Worm (Caenorhabditis elegans) whole organism, L4 larva: Measurements from ENCODE around the gene hpo-31.

Source experiments
- D1046.2 ChIP-seq: fragments of 200-800 bp; sonication (Bioruptor generic); IDR thresholded peaks from 2 replicates; pipeline ENCODE4 v1.3.6; 2022; ENCODE audit warnings: missing genetic modification characterization, missing compliant biosample characterization
- F37D6.2 ChIP-seq: sonication (generic microtip); optimal IDR thresholded peaks from 2 replicates; lab custom pipeline; 2016; ENCODE audit warnings: mild to moderate bottlenecking, missing genetic modification characterization, missing compliant biosample characterization
- F44E2.7 ChIP-seq: fragments of 200-800 bp; sonication (Bioruptor generic); IDR thresholded peaks from 2 replicates; pipeline ENCODE4 v2.1.2; 2022; ENCODE audit warnings: missing genetic modification characterization, missing compliant biosample characterization
- R02D3.7 ChIP-seq: fragments of 150-350 bp; sonication (generic microtip); optimal IDR thresholded peaks from 3 replicates; lab custom pipeline; 2014; ENCODE audit warnings: missing biosample characterization, missing genetic modification characterization
- T20F7.1 ChIP-seq: fragments of 200-800 bp; sonication (Bioruptor generic); optimal IDR thresholded peaks from 2 replicates; lab custom pipeline; 2018; ENCODE audit warnings: mild to moderate bottlenecking, missing genetic modification characterization, missing compliant biosample characterization
- Y5F2A.4 ChIP-seq: fragments of 200-800 bp; sonication (Bioruptor generic); optimal IDR thresholded peaks from 2 replicates; lab custom pipeline; 2018; ENCODE audit warnings: mild to moderate bottlenecking, missing genetic modification characterization, missing compliant biosample characterization
- aha-1 ChIP-seq: fragments of 150-350 bp; peaks from one replicate; lab custom pipeline; 2014; ENCODE audit warnings: missing biosample characterization, missing genetic modification characterization
- aly-2 ChIP-seq: sonication (generic microtip); optimal IDR thresholded peaks from 2 replicates; lab custom pipeline; 2018; ENCODE audit warnings: missing biosample characterization, missing genetic modification characterization
- arid-1 ChIP-seq: fragments of 200-800 bp; sonication (Bioruptor generic); conservative IDR thresholded peaks from 2 replicates; pipeline ENCODE4 v1.3.6; 2022; ENCODE audit warnings: missing genetic modification reagents, missing genetic modification characterization, missing compliant biosample characterization
- ceh-20 ChIP-seq: fragments of 200-800 bp; sonication (Bioruptor generic); IDR thresholded peaks from 2 replicates; pipeline ENCODE4 v1.3.6; 2022; ENCODE audit warnings: missing genetic modification reagents, missing genetic modification characterization, missing compliant biosample characterization
- ceh-28 ChIP-seq: fragments of 150-350 bp; optimal IDR thresholded peaks from 2 replicates; lab custom pipeline; 2014; ENCODE audit warnings: missing biosample characterization, missing genetic modification reagents, missing genetic modification characterization
- ceh-44 ChIP-seq: fragments of 200-800 bp; sonication (Bioruptor generic); IDR thresholded peaks from 2 replicates; pipeline ENCODE4 v1.3.6; 2022; ENCODE audit warnings: missing genetic modification reagents, missing genetic modification characterization, missing compliant biosample characterization
- ceh-62 ChIP-seq: sonication (generic microtip); optimal IDR thresholded peaks from 2 replicates; lab custom pipeline; 2017; ENCODE audit warnings: missing biosample characterization, missing genetic modification characterization
- ces-1 ChIP-seq: fragments of 150-350 bp; sonication (generic microtip); optimal IDR thresholded peaks from 4 replicates; lab custom pipeline; 2014; ENCODE audit warnings: missing biosample characterization, missing genetic modification reagents, missing genetic modification characterization
- ctbp-1 ChIP-seq: fragments of 200-800 bp; sonication (Bioruptor generic); IDR thresholded peaks from 2 replicates; pipeline ENCODE4 v1.3.6; 2022; ENCODE audit warnings: missing genetic modification reagents, missing genetic modification characterization, missing compliant biosample characterization
- daf-12 ChIP-seq: fragments of 150-350 bp; optimal IDR thresholded peaks from 2 replicates; lab custom pipeline; 2014; ENCODE audit warnings: missing biosample characterization, missing genetic modification reagents, missing genetic modification characterization
- daf-16 ChIP-seq, 3 experiments: sonication (generic microtip); optimal IDR thresholded peaks; 2 replicates each; lab custom pipeline; 2016 to 2017; ENCODE audit warnings: missing genetic modification characterization in 3 of 3, missing genetic modification reagents in 3 of 3, mild to moderate bottlenecking in 2 of 3, missing compliant biosample characterization in 2 of 3, missing biosample characterization in 1 of 3, moderate library complexity in 1 of 3
- dmd-6 ChIP-seq: fragments of 200-800 bp; sonication (Bioruptor generic); IDR thresholded peaks from 2 replicates; pipeline ENCODE4 v1.3.6; 2022; ENCODE audit warnings: missing genetic modification reagents, missing genetic modification characterization, missing compliant biosample characterization
- dmd-8 ChIP-seq: fragments of 200-800 bp; sonication (Bioruptor generic); IDR thresholded peaks from 2 replicates; pipeline ENCODE4 v1.3.6; 2022; ENCODE audit warnings: missing genetic modification characterization, missing compliant biosample characterization
- egl-43 ChIP-seq: fragments of 200-800 bp; sonication (Bioruptor generic); IDR thresholded peaks from 2 replicates; pipeline ENCODE4 v1.3.6; 2022; ENCODE audit warnings: missing genetic modification reagents, missing genetic modification characterization, missing compliant biosample characterization
- hif-1 ChIP-seq, 2 experiments: sonication (generic microtip); optimal IDR thresholded peaks; 2 replicates each; lab custom pipeline; 2016 to 2017; ENCODE audit warnings: missing compliant biosample characterization in 2 of 2, missing genetic modification characterization in 2 of 2, missing genetic modification reagents in 2 of 2, missing genotype in 2 of 2, mild to moderate bottlenecking in 1 of 2
- hlh-11 ChIP-seq: fragments of 200-800 bp; sonication (Bioruptor generic); optimal IDR thresholded peaks from 2 replicates; lab custom pipeline; 2018; ENCODE audit warnings: mild to moderate bottlenecking, missing genetic modification characterization, missing compliant biosample characterization
- hlh-30 ChIP-seq: sonication (generic microtip); optimal IDR thresholded peaks from 2 replicates; lab custom pipeline; 2017; ENCODE audit warnings: antibody characterized with exemption, mild to moderate bottlenecking, missing genetic modification characterization, missing compliant biosample characterization; ENCODE audit not compliant: insufficient read depth
- lim-7 ChIP-seq: fragments of 200-800 bp; sonication (Bioruptor generic); IDR thresholded peaks from 2 replicates; pipeline ENCODE4 v1.3.6; 2022; ENCODE audit warnings: missing genetic modification characterization, missing compliant biosample characterization
- lin-1 ChIP-seq: fragments of 200-800 bp; sonication (Bioruptor generic); IDR thresholded peaks from 2 replicates; pipeline ENCODE4 v1.3.6; 2022; ENCODE audit warnings: missing genetic modification reagents, missing genetic modification characterization, missing compliant biosample characterization
- lin-13 ChIP-seq: fragments of 150-350 bp; optimal IDR thresholded peaks from 2 replicates; lab custom pipeline; 2014; ENCODE audit warnings: missing biosample characterization, missing genetic modification reagents, missing genetic modification characterization
- lin-38 ChIP-seq: fragments of 200-800 bp; sonication (Bioruptor generic); IDR thresholded peaks from 2 replicates; pipeline ENCODE4 v1.3.6; 2022; ENCODE audit warnings: missing genetic modification reagents, missing genetic modification characterization, missing compliant biosample characterization
- lin-39 ChIP-seq: fragments of 150-350 bp; optimal IDR thresholded peaks from 2 replicates; lab custom pipeline; 2014; ENCODE audit warnings: missing biosample characterization, missing genetic modification reagents, missing genetic modification characterization
- lsy-2 ChIP-seq, 2 experiments: fragments of 150-350 bp in 1 of 2; sonication (generic microtip) in 1 of 2; optimal IDR thresholded peaks; 2 replicates each; lab custom pipeline; 2014 to 2017; ENCODE audit warnings: missing biosample characterization in 2 of 2, missing genetic modification characterization in 2 of 2
- mdt-29 ChIP-seq: fragments of 200-800 bp; sonication (Bioruptor generic); IDR thresholded peaks from 2 replicates; pipeline ENCODE4 v1.3.6; 2022; ENCODE audit warnings: missing genetic modification reagents, missing genetic modification characterization, missing compliant biosample characterization
- mes-2 ChIP-seq: sonication (generic microtip); optimal IDR thresholded peaks from 2 replicates; lab custom pipeline; 2016; ENCODE audit warnings: missing genotype, mild to moderate bottlenecking, missing genetic modification characterization, missing compliant biosample characterization; ENCODE audit not compliant: poor library complexity, severe bottlenecking
- mxl-3 ChIP-seq: fragments of 200-800 bp; sonication (Bioruptor generic); optimal IDR thresholded peaks from 2 replicates; lab custom pipeline; 2018; ENCODE audit warnings: mild to moderate bottlenecking, missing genetic modification characterization, missing compliant biosample characterization
- nhr-11 ChIP-seq: fragments of 150-350 bp; optimal IDR thresholded peaks from 2 replicates; lab custom pipeline; 2014; ENCODE audit warnings: missing biosample characterization, missing genetic modification characterization
- nhr-111 ChIP-seq: fragments of 200-800 bp; sonication (Bioruptor generic); optimal IDR thresholded peaks from 2 replicates; lab custom pipeline; 2018; ENCODE audit warnings: mild to moderate bottlenecking, missing genetic modification characterization, missing compliant biosample characterization
- nhr-25 ChIP-seq: sonication (generic microtip); optimal IDR thresholded peaks from 2 replicates; lab custom pipeline; 2017; ENCODE audit warnings: missing genetic modification characterization, mild to moderate bottlenecking, missing compliant biosample characterization, antibody characterized with exemption, moderate library complexity, borderline replicate concordance; ENCODE audit not compliant: insufficient read depth
- nhr-28 ChIP-seq: fragments of 150-350 bp; optimal IDR thresholded peaks from 2 replicates; lab custom pipeline; 2014; ENCODE audit warnings: missing biosample characterization, missing genetic modification characterization
- nhr-6 ChIP-seq: fragments of 150-350 bp; optimal IDR thresholded peaks from 2 replicates; lab custom pipeline; 2014; ENCODE audit warnings: missing biosample characterization, missing genetic modification characterization
- nhr-77 ChIP-seq: fragments of 150-350 bp; optimal IDR thresholded peaks from 2 replicates; lab custom pipeline; 2014; ENCODE audit warnings: missing biosample characterization, missing genetic modification characterization
- php-3 ChIP-seq: fragments of 200-800 bp; sonication (Bioruptor generic); IDR thresholded peaks from 2 replicates; pipeline ENCODE4 v1.3.6; 2022; ENCODE audit warnings: missing genetic modification reagents, missing genetic modification characterization, missing compliant biosample characterization
- sdz-12 ChIP-seq: fragments of 200-800 bp; sonication (Bioruptor generic); optimal IDR thresholded peaks from 2 replicates; lab custom pipeline; 2018; ENCODE audit warnings: mild to moderate bottlenecking, missing genetic modification characterization, missing compliant biosample characterization
- set-16 ChIP-seq: fragments of 200-800 bp; sonication (Bioruptor generic); IDR thresholded peaks from 2 replicates; pipeline ENCODE4 v1.3.6; 2022; ENCODE audit warnings: missing genetic modification reagents, missing genetic modification characterization, missing compliant biosample characterization
- unc-39 ChIP-seq: sonication (generic microtip); optimal IDR thresholded peaks from 2 replicates; lab custom pipeline; 2017; ENCODE audit warnings: missing biosample characterization, missing genetic modification characterization
- unc-62 ChIP-seq, 3 experiments: fragments of 150-350 bp in 1 of 3; sonication (generic microtip); optimal IDR thresholded peaks in 2 of 3; peaks in 1 of 3; 1 replicate in 1 of 3; 2 replicates in 2 of 3; lab custom pipeline; 2014 to 2017; ENCODE audit warnings: missing biosample characterization in 3 of 3, missing genetic modification characterization in 3 of 3, missing genetic modification reagents in 3 of 3, missing genotype in 1 of 3
- zip-2 ChIP-seq: fragments of 150-350 bp; optimal IDR thresholded peaks from 2 replicates; lab custom pipeline; 2014; ENCODE audit warnings: missing biosample characterization, missing genetic modification characterization
- ztf-11 ChIP-seq: fragments of 150-350 bp; optimal IDR thresholded peaks from 2 replicates; lab custom pipeline; 2014; ENCODE audit warnings: missing biosample characterization, missing genetic modification characterization
- ztf-7 ChIP-seq: fragments of 150-350 bp; optimal IDR thresholded peaks from 2 replicates; lab custom pipeline; 2014; ENCODE audit warnings: missing biosample characterization, missing genetic modification characterization

hpo-31 gene

ce11 chrV:13803902-13804301 lies 18.9 kb upstream of the hpo-31 start, which contains the start of gene swan-2:
Gene swan-2 (minus strand): TSS chrV:13804281.
- TF ChIP-seq unc-62 (GFP tag; optimal IDR thresholded peaks at IDR 0.05 in 1 of 2; lab: Kevin White, UChicago) (peak in 1 of 2 experiments; percentile 82), unc-62 (tag; optimal IDR thresholded peaks at IDR 0.05; lab: Kevin White, UChicago) (no peak), ceh-62 (no peak), set-16 (GFP tag; lab: Robert Waterston, UW) (peak; percentile 77), hlh-30 (tag; lab: Kevin White, UChicago) (peak; percentile 36)

ce11 chrV:13807232-13807631 lies 15.6 kb upstream of the hpo-31 start, which contains the start of gene swan-1:
Gene swan-1 (minus strand): TSS chrV:13807237.
- TF ChIP-seq F44E2.7 (GFP tag; lab: Robert Waterston, UW) (no peak), lin-13 (GFP tag; lab: Kevin White, UChicago) (no peak), egl-43 (GFP tag; lab: Robert Waterston, UW) (no peak), arid-1 (GFP tag; lab: Robert Waterston, UW) (no peak), nhr-6 (no peak), daf-12 (tag; lab: Kevin White, UChicago) (no peak), dmd-8 (no peak), F37D6.2 (tag; lab: Kevin White, UChicago) (no peak), ztf-7 (no peak), lin-38 (GFP tag; lab: Robert Waterston, UW) (no peak), mes-2 (tag; lab: Kevin White, UChicago) (no peak), aly-2 (no peak), ces-1 (no peak), daf-16 (GFP tag; optimal IDR thresholded peaks at IDR 0.05; lab: Kevin White, UChicago) (peak in 1 of 2 experiments; percentile 3), daf-16 (tag; optimal IDR thresholded peaks at IDR 0.05; lab: Kevin White, UChicago) (no peak), lim-7 (no peak), sdz-12 (GFP tag; lab: Kevin White, UChicago) (no peak), hlh-11 (tag; lab: Kevin White, UChicago) (peak; percentile 1), lsy-2 (tag; optimal IDR thresholded peaks at IDR 0.05; lab: Kevin White, UChicago) (peak in 1 of 2 experiments; percentile 9), Y5F2A.4 (no peak), D1046.2 (GFP tag; lab: Robert Waterston, UW) (no peak), mdt-29 (GFP tag; lab: Robert Waterston, UW) (no peak), lin-1 (GFP tag; lab: Robert Waterston, UW) (no peak), zip-2 (tag; lab: Kevin White, UChicago) (no peak), ztf-11 (no peak)

- TF ChIP-seq mes-2 (tag; lab: Kevin White, UChicago): peak; percentile 75
- no peak for TF ChIP-seq unc-39 (tag; lab: Kevin White, UChicago)
- TF ChIP-seq ceh-44: no peak
- peak; percentile 66 for TF ChIP-seq nhr-28 (tag; lab: Kevin White, UChicago)
- no peak for TF ChIP-seq R02D3.7 (tag; lab: Kevin White, UChicago)
- 0 out of 2 replicates have a peak, but pooled peaks have one; percentile 27 for TF ChIP-seq F44E2.7 (GFP tag; lab: Robert Waterston, UW)
- no peak for TF ChIP-seq daf-12 (tag; lab: Kevin White, UChicago)
- peak in 1 of 2 experiments; percentile 91 for TF ChIP-seq hif-1 (tag; optimal IDR thresholded peaks at IDR 0.05; lab: Kevin White, UChicago)
- TF ChIP-seq lin-1 (GFP tag; lab: Robert Waterston, UW): 0 out of 2 replicates have a peak, but pooled peaks have one; percentile 31
- peak; percentile 74 for TF ChIP-seq mxl-3
- peak; percentile 60 for TF ChIP-seq dmd-6
- peak; percentile 79 for TF ChIP-seq nhr-11
- peak; percentile 84 for TF ChIP-seq aha-1 (tag; lab: Kevin White, UChicago)
- TF ChIP-seq nhr-111 (GFP tag; lab: Kevin White, UChicago): no peak
- peak; percentile 83 for TF ChIP-seq hlh-11 (tag; lab: Kevin White, UChicago)
- TF ChIP-seq ceh-20 (GFP tag; lab: Robert Waterston, UW): peak; percentile 25; the same call in 1 of the 2 replicates
- peak; percentile 25 for TF ChIP-seq F37D6.2 (tag; lab: Kevin White, UChicago)
- peak; percentile 66; the same call in 1 of the 2 replicates for TF ChIP-seq ctbp-1 (GFP tag; lab: Robert Waterston, UW)
- peak; percentile 21 for TF ChIP-seq nhr-77
- no peak for TF ChIP-seq php-3 (GFP tag; lab: Robert Waterston, UW)
- peak; percentile 92 for TF ChIP-seq nhr-6
- TF ChIP-seq T20F7.1: peak; percentile 2
- TF ChIP-seq lin-39 (tag; lab: Kevin White, UChicago): no peak
- peak; percentile 16 for TF ChIP-seq ceh-28 (tag; lab: Kevin White, UChicago)
- peak in 1 of 2 experiments; percentile 94 for TF ChIP-seq unc-62 (GFP tag; optimal IDR thresholded peaks at IDR 0.05 in 1 of 2; lab: Kevin White, UChicago)
- TF ChIP-seq unc-62 (tag; optimal IDR thresholded peaks at IDR 0.05; lab: Kevin White, UChicago): no peak
- peak; percentile 28 for TF ChIP-seq nhr-25 (tag; lab: Kevin White, UChicago)
Measured at ce11 chrV:13808462-13808867, 14.4 kb upstream of the hpo-31 start.
